Worm (Caenorhabditis elegans): ENCODE results near the gene Y110A2AL.6.

Y110A2AL.6 gene

DNA sequence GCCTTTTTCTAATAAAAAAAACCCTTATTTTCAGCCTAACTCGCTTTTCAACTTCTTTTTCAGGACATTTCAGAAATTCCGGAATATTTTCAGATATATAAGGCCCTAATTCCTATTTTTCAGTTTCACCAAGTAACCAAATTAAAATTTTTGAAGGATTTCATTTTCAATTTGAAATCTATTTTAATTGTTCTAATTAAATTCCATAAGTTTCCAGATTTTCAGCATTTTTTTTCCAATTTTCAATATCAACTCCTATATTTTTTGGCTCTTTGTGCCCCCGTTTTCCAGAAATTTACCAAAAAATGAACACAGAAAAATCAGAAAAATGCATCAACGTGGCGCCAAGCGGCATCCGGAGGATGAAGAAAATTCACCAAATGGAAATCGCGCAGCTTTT is 33.4 kb upstream of the Y110A2AL.6 start, which contains the start of gene Y110A2AL.1:
Gene Y110A2AL.1, plus strand, starts transcription at position 301 of the 400 bp plus-strand sequence.
- TF ChIP-seq Y116A8C.19 (tag; optimal IDR thresholded peaks at IDR 0.05; ENCODE audit: borderline replicate concordance) (no peak), irx-1 (tag; optimal IDR thresholded peaks at IDR 0.05) (no peak), elt-2 (tag; optimal IDR thresholded peaks at IDR 0.05) (no peak), unc-62 (GFP tag; optimal IDR thresholded peaks at IDR 0.05) (no peak), C04F5.9 (tag; optimal IDR thresholded peaks at IDR 0.05) (no peak), sox-4 (tag; optimal IDR thresholded peaks at IDR 0.05) (no peak), hlh-17 (GFP tag; optimal IDR thresholded peaks at IDR 0.05; ENCODE audit: borderline replicate concordance) (no peak), hlh-4 (tag; optimal IDR thresholded peaks at IDR 0.05) (no peak), sptf-1 (tag; optimal IDR thresholded peaks at IDR 0.05) (no peak), egl-13 (tag; optimal IDR thresholded peaks at IDR 0.05) (no peak), lin-15B (tag; optimal IDR thresholded peaks at IDR 0.05) (no peak), nhr-84 (tag; optimal IDR thresholded peaks at IDR 0.05) (no peak), mdl-1 (tag; optimal IDR thresholded peaks at IDR 0.05) (no peak), lin-14 (GFP tag; optimal IDR thresholded peaks at IDR 0.05) (no peak), rnt-1 (tag; optimal IDR thresholded peaks at IDR 0.05) (no peak), fkh-8 (tag; optimal IDR thresholded peaks at IDR 0.05) (no peak), lir-3 (tag; optimal IDR thresholded peaks at IDR 0.05; ENCODE audit: poor library complexity) (no peak), egl-27 (tag; optimal IDR thresholded peaks at IDR 0.05) (no peak), nhr-12 (tag; optimal IDR thresholded peaks at IDR 0.05) (no peak), nhr-77 (tag; optimal IDR thresholded peaks at IDR 0.05) (no peak)

DNA sequence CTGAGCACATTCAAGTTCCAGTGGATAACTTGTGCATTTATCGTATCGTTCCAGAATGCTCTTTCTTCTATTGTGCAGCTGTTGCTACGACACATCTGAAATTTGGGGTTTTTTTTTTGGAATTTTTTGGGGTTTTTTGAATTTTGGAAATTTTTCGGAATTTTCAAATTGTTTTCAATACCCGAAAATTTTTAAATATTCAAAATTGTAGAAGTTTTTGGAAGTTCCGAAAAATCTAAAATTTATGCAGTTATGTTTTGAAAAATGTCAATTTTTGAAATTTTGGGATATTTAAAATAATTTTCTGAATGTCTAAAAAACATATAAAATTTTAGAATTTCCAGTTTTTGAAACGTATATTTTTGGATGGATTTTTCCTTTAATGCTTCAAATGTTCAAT is 30.4 kb upstream of the Y110A2AL.6 start, which contains the start of gene Y110A2AL.10:
Gene Y110A2AL.10, minus strand, starts transcription at position 101 of the 400 bp plus-strand sequence.
- TF ChIP-seq Y116A8C.19 (tag; optimal IDR thresholded peaks at IDR 0.05; ENCODE audit: borderline replicate concordance) (no peak), unc-62 (GFP tag; optimal IDR thresholded peaks at IDR 0.05) (no peak), mep-1 (tag; optimal IDR thresholded peaks at IDR 0.05) (no peak), nhr-19 (GFP tag; conservative IDR thresholded peaks at IDR 0.05) (no peak), snpc-4 (tag; optimal IDR thresholded peaks at IDR 0.05) (no peak), alr-1 (tag; optimal IDR thresholded peaks at IDR 0.05; ENCODE audit: borderline replicate concordance) (no peak), vab-15 (tag; optimal IDR thresholded peaks at IDR 0.05) (no peak), aha-1 (tag; optimal IDR thresholded peaks at IDR 0.05) (no peak), C04F5.9 (tag; optimal IDR thresholded peaks at IDR 0.05) (no peak)

DNA sequence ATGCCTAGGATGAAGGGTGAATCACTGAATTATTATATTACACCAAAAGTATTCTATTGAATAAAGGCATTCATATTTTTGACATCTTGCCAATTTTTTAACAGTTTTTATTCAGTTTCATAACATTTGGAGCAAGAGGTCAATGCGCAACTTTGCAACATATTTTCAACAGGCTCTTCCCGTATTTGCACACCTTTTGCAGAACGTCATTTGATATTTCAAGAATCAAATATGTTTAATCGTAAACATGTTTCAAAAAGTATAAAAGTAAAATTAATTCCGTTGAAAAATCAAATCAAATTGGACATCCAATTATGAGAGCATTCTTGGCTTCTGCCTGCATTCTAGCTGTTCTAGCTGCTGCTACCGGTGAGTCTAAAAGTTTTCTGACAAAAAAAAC is 26.3 kb upstream of the Y110A2AL.6 start, which contains the start of gene Y110A2AL.2:
Gene Y110A2AL.2, plus strand, starts transcription at position 301 of the 400 bp plus-strand sequence.
- no peak for TF ChIP-seq lin-13 (GFP tag; optimal IDR thresholded peaks at IDR 0.05)

DNA sequence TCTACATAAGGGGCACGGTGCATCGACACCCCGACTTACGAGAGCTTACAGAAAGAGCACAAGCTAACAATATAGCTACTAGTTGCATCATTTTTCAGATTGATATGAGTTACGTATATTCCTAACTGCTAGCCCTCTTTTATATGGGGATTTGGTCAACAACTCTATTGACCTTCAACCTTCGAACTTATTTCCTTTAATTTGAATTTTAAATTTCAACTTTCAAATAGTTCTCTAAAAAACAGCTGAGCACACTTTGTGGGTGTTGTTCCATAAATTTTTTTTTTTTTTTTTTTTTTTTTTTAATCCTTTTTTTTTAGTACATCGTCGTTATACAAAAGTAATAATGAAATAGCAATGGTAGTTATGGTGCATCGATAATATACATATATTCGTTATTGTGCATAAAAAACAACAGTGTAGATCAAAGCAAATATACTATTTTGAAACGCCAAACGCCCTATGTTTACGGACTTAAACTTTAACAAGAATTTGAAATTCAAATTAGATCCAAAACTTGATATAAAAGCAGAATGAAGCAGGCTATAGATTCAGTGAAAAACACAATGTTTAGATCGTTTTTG is 25.2 kb upstream of the Y110A2AL.6 start, which contains the start of the genes Y110A2AL.9 and Y110A2AL.3:
Gene Y110A2AL.9, minus strand, starts transcription at position 101 of the 584 bp plus-strand sequence.
Gene Y110A2AL.3, plus strand, starts transcription at position 534 of the 584 bp plus-strand sequence.
- TF ChIP-seq C04F5.9 (tag; optimal IDR thresholded peaks at IDR 0.05) (no peak), zip-4 (GFP tag; optimal IDR thresholded peaks at IDR 0.05) (no peak), xbp-1 (tag; optimal IDR thresholded peaks at IDR 0.05) (no peak), nhr-71 (tag; optimal IDR thresholded peaks at IDR 0.05) (no peak), pqm-1 (tag; optimal IDR thresholded peaks at IDR 0.05) (no peak), vab-15 (tag; optimal IDR thresholded peaks at IDR 0.05) (no peak), ama-1 (optimal IDR thresholded peaks at IDR 0.05) (no peak), egl-13 (tag; optimal IDR thresholded peaks at IDR 0.05) (no peak), elt-2 (tag; optimal IDR thresholded peaks at IDR 0.05) (no peak), ets-5 (GFP tag; IDR thresholded peaks at IDR 0.05) (no peak), sptf-1 (tag; optimal IDR thresholded peaks at IDR 0.05) (no peak), hlh-17 (GFP tag; optimal IDR thresholded peaks at IDR 0.05; ENCODE audit: borderline replicate concordance) (no peak), sup-37 (GFP tag; optimal IDR thresholded peaks at IDR 0.05) (no peak), mep-1 (tag; optimal IDR thresholded peaks at IDR 0.05) (no peak), irx-1 (tag; optimal IDR thresholded peaks at IDR 0.05) (no peak), pag-3 (tag; optimal IDR thresholded peaks at IDR 0.05; ENCODE audit: borderline replicate concordance, insufficient read depth) (no peak), mab-9 (GFP tag; IDR thresholded peaks at IDR 0.05) (no peak), isw-1 (GFP tag; IDR thresholded peaks at IDR 0.05) (no peak)
